Worm (Caenorhabditis elegans) whole organism, late embryonic: Measurements from ENCODE around the gene mlc-2.

Experiments
- K02D7.2 ChIP-seq: sonication (generic microtip); optimal IDR thresholded peaks from 2 replicates; lab custom pipeline; 2017; ENCODE audit warnings: mild to moderate bottlenecking, missing genetic modification characterization, missing compliant biosample characterization
- ama-1 ChIP-seq: fragments of 150-350 bp; optimal IDR thresholded peaks from 2 replicates; lab custom pipeline; 2014
- ceh-24 ChIP-seq: sonication (generic microtip); optimal IDR thresholded peaks from 2 replicates; lab custom pipeline; 2016; ENCODE audit warnings: mild to moderate bottlenecking, missing genetic modification characterization, missing compliant biosample characterization
- ceh-31 ChIP-seq: sonication (generic microtip); optimal IDR thresholded peaks from 2 replicates; lab custom pipeline; 2016; ENCODE audit warnings: missing genetic modification characterization, missing compliant biosample characterization
- elt-2 ChIP-seq: sonication (generic microtip); optimal IDR thresholded peaks from 2 replicates; lab custom pipeline; 2016; ENCODE audit warnings: missing genetic modification reagents, missing genetic modification characterization, missing compliant biosample characterization
- fkh-10 ChIP-seq: fragments of 150-350 bp; optimal IDR thresholded peaks from 2 replicates; lab custom pipeline; 2014; ENCODE audit warnings: missing biosample characterization, missing genetic modification reagents, missing genetic modification characterization
- fkh-6 ChIP-seq: sonication (generic microtip); optimal IDR thresholded peaks from 2 replicates; lab custom pipeline; 2016; ENCODE audit warnings: missing genetic modification characterization, missing compliant biosample characterization
- hlh-15 ChIP-seq: sonication (generic microtip); optimal IDR thresholded peaks from 2 replicates; lab custom pipeline; 2016; ENCODE audit warnings: missing genetic modification characterization, missing compliant biosample characterization
- hlh-8 ChIP-seq: sonication (generic microtip); optimal IDR thresholded peaks from 2 replicates; lab custom pipeline; 2016; ENCODE audit warnings: missing genotype, missing genetic modification characterization, missing compliant biosample characterization
- pat-9 ChIP-seq: fragments of 200-800 bp; sonication (Bioruptor generic); optimal IDR thresholded peaks from 2 replicates; lab custom pipeline; 2018; ENCODE audit warnings: mild to moderate bottlenecking, missing genetic modification characterization, moderate library complexity, missing compliant biosample characterization
- pha-2 ChIP-seq: sonication (generic microtip); optimal IDR thresholded peaks from 2 replicates; lab custom pipeline; 2017; ENCODE audit warnings: mild to moderate bottlenecking, missing genetic modification characterization, missing compliant biosample characterization
- unc-55 ChIP-seq: sonication (generic microtip); optimal IDR thresholded peaks from 2 replicates; lab custom pipeline; 2017; ENCODE audit warnings: missing biosample characterization, missing genetic modification reagents, missing genetic modification characterization
- unc-86 ChIP-seq: sonication (generic microtip); optimal IDR thresholded peaks from 2 replicates; lab custom pipeline; 2016; ENCODE audit warnings: missing genetic modification characterization, missing compliant biosample characterization

ce11 chrX:17475974-17476373, 19.6 kb upstream of the mlc-2 start:
- TF ChIP-seq ceh-24 (tag; lab: Kevin White, UChicago) (no peak), unc-55 (GFP tag; lab: Kevin White, UChicago) (no peak), hlh-8 (tag; lab: Kevin White, UChicago) (no peak), K02D7.2 (no peak), hlh-15 (tag; lab: Kevin White, UChicago) (no peak), elt-2 (tag; lab: Kevin White, UChicago) (peak; percentile 72), fkh-6 (no peak), fkh-10 (GFP tag; lab: Kevin White, UChicago) (no peak), pat-9 (no peak), ceh-31 (tag; lab: Kevin White, UChicago) (no peak), ama-1 (no peak), pha-2 (no peak), unc-86 (tag; lab: Kevin White, UChicago) (no peak)
